Worm (Caenorhabditis elegans) whole organism, L2 larva: Measurements from ENCODE around the gene C34F6.1.
A peak's percentile ranks its signal among the peaks of the same experiment; 100 is the strongest.

Experiments
- C34F6.9 ChIP-seq: fragments of 150-350 bp; optimal IDR thresholded peaks from 2 replicates; lab custom pipeline; 2014; ENCODE audit warnings: missing biosample characterization, missing genetic modification characterization
- R02D3.7 ChIP-seq: fragments of 150-350 bp; optimal IDR thresholded peaks from 2 replicates; lab custom pipeline; 2014; ENCODE audit warnings: missing biosample characterization, missing genetic modification characterization
- Y55F3AM.14 ChIP-seq: fragments of 200-800 bp; sonication (Bioruptor generic); optimal IDR thresholded peaks from 2 replicates; lab custom pipeline; 2018; ENCODE audit warnings: mild to moderate bottlenecking, missing genetic modification characterization, missing compliant biosample characterization
- ZK546.5 ChIP-seq: sonication (generic microtip); optimal IDR thresholded peaks from 2 replicates; lab custom pipeline; 2017; ENCODE audit warnings: missing biosample characterization, missing genetic modification characterization
- aly-2 ChIP-seq: fragments of 150-350 bp; optimal IDR thresholded peaks from 2 replicates; lab custom pipeline; 2014; ENCODE audit warnings: missing biosample characterization, missing genetic modification characterization
- ama-1 ChIP-seq: fragments of 150-350 bp; optimal IDR thresholded peaks from 2 replicates; lab custom pipeline; 2018; ENCODE audit warnings: inconsistent platforms
- blmp-1 ChIP-seq: sonication (generic microtip); optimal IDR thresholded peaks from 2 replicates; lab custom pipeline; 2017; ENCODE audit warnings: missing genetic modification characterization, mild to moderate bottlenecking, missing compliant biosample characterization, antibody characterized with exemption, moderate library complexity; ENCODE audit not compliant: insufficient read depth
- ceh-16 ChIP-seq: fragments of 150-350 bp; optimal IDR thresholded peaks from 2 replicates; lab custom pipeline; 2014; ENCODE audit warnings: missing biosample characterization, missing genetic modification characterization
- ceh-82 ChIP-seq: fragments of 150-350 bp; optimal IDR thresholded peaks from 2 replicates; lab custom pipeline; 2014; ENCODE audit warnings: missing biosample characterization, missing genetic modification characterization
- crh-2 ChIP-seq: sonication (generic microtip); optimal IDR thresholded peaks from 2 replicates; lab custom pipeline; 2017; ENCODE audit warnings: missing biosample characterization, missing genetic modification characterization
- dmd-4 ChIP-seq: sonication (generic microtip); optimal IDR thresholded peaks from 2 replicates; lab custom pipeline; 2017; ENCODE audit warnings: missing biosample characterization, missing genetic modification characterization
- egl-27 ChIP-seq: sonication (generic microtip); optimal IDR thresholded peaks from 3 replicates; lab custom pipeline; 2017; ENCODE audit warnings: missing biosample characterization, missing genetic modification reagents, missing genetic modification characterization
- elt-1 ChIP-seq: fragments of 150-350 bp; optimal IDR thresholded peaks from 2 replicates; lab custom pipeline; 2014; ENCODE audit warnings: missing biosample characterization, missing genetic modification characterization
- elt-3 ChIP-seq: sonication (generic microtip); optimal IDR thresholded peaks from 2 replicates; lab custom pipeline; 2017; ENCODE audit warnings: missing biosample characterization, missing genetic modification characterization
- fos-1 ChIP-seq: fragments of 150-350 bp; optimal IDR thresholded peaks from 2 replicates; lab custom pipeline; 2014; ENCODE audit warnings: missing biosample characterization, missing genetic modification characterization
- gmeb-1 ChIP-seq: fragments of 150-350 bp; optimal IDR thresholded peaks from 2 replicates; lab custom pipeline; 2014; ENCODE audit warnings: missing biosample characterization, missing genetic modification characterization
- lin-11 ChIP-seq: fragments of 150-350 bp; sonication (generic microtip); optimal IDR thresholded peaks from 2 replicates; lab custom pipeline; 2014; ENCODE audit warnings: missing biosample characterization, missing genetic modification characterization, inconsistent platforms, mixed read lengths
- lin-13 ChIP-seq: fragments of 150-350 bp; optimal IDR thresholded peaks from 2 replicates; lab custom pipeline; 2014; ENCODE audit warnings: missing biosample characterization, missing genetic modification reagents, missing genetic modification characterization
- lsy-2 ChIP-seq, 2 experiments: fragments of 150-350 bp in 1 of 2; sonication (generic microtip) in 1 of 2; optimal IDR thresholded peaks; 2 replicates each; lab custom pipeline; 2014 to 2017; ENCODE audit warnings: missing biosample characterization in 2 of 2, missing genetic modification characterization in 2 of 2
- mab-5 ChIP-seq: fragments of 150-350 bp; optimal IDR thresholded peaks from 2 replicates; lab custom pipeline; 2014; ENCODE audit warnings: missing biosample characterization, missing genetic modification characterization
- mbf-1 ChIP-seq: sonication (generic microtip); optimal IDR thresholded peaks from 2 replicates; lab custom pipeline; 2017; ENCODE audit warnings: missing biosample characterization, missing genetic modification characterization
- mdl-1 ChIP-seq, 2 experiments: fragments of 150-350 bp in 1 of 2; sonication (generic microtip) in 1 of 2; optimal IDR thresholded peaks; 2 replicates each; lab custom pipeline; 2017; ENCODE audit warnings: missing biosample characterization in 2 of 2, missing genetic modification characterization in 2 of 2
- nhr-11 ChIP-seq: fragments of 150-350 bp; optimal IDR thresholded peaks from 2 replicates; lab custom pipeline; 2014; ENCODE audit warnings: missing biosample characterization, missing genetic modification characterization
- nhr-12 ChIP-seq: fragments of 150-350 bp; optimal IDR thresholded peaks from 2 replicates; lab custom pipeline; 2014; ENCODE audit warnings: missing biosample characterization, missing genetic modification characterization
- nhr-129 ChIP-seq: fragments of 150-350 bp; optimal IDR thresholded peaks from 2 replicates; lab custom pipeline; 2014; ENCODE audit warnings: missing biosample characterization, missing genetic modification characterization
- nhr-21 ChIP-seq: fragments of 150-350 bp; optimal IDR thresholded peaks from 2 replicates; lab custom pipeline; 2014; ENCODE audit warnings: missing biosample characterization, missing genetic modification characterization
- nhr-23 ChIP-seq: fragments of 150-350 bp; optimal IDR thresholded peaks from 2 replicates; lab custom pipeline; 2014; ENCODE audit warnings: missing biosample characterization, missing genetic modification reagents, missing genetic modification characterization
- nhr-237 ChIP-seq: fragments of 150-350 bp; optimal IDR thresholded peaks from 2 replicates; lab custom pipeline; 2014; ENCODE audit warnings: missing biosample characterization, missing genetic modification characterization
- nhr-25 ChIP-seq: fragments of 150-350 bp; sonication (generic microtip); optimal IDR thresholded peaks from 3 replicates; lab custom pipeline; 2014; ENCODE audit warnings: missing biosample characterization, missing genetic modification characterization
- nhr-6 ChIP-seq: fragments of 150-350 bp; optimal IDR thresholded peaks from 2 replicates; lab custom pipeline; 2014; ENCODE audit warnings: missing biosample characterization, missing genetic modification characterization
- nhr-77 ChIP-seq: fragments of 150-350 bp; optimal IDR thresholded peaks from 2 replicates; lab custom pipeline; 2014; ENCODE audit warnings: missing biosample characterization, missing genetic modification characterization
- peb-1 ChIP-seq: fragments of 150-350 bp; optimal IDR thresholded peaks from 2 replicates; lab custom pipeline; 2014; ENCODE audit warnings: missing biosample characterization, missing genetic modification characterization
- sem-4 ChIP-seq: fragments of 150-350 bp; optimal IDR thresholded peaks from 2 replicates; lab custom pipeline; 2014; ENCODE audit warnings: missing biosample characterization, missing genetic modification reagents, missing genetic modification characterization
- skn-1 ChIP-seq: sonication (generic microtip); optimal IDR thresholded peaks from 2 replicates; lab custom pipeline; 2017; ENCODE audit warnings: missing biosample characterization, missing genetic modification characterization
- sma-3 ChIP-seq: sonication (generic microtip); optimal IDR thresholded peaks from 2 replicates; lab custom pipeline; 2016; ENCODE audit warnings: missing genetic modification reagents, missing genetic modification characterization, missing compliant biosample characterization
- sma-9 ChIP-seq, 2 experiments: fragments of 150-350 bp in 1 of 2; sonication (generic microtip) in 1 of 2; optimal IDR thresholded peaks; 2 replicates each; lab custom pipeline; 2014 to 2016; ENCODE audit warnings: missing genetic modification characterization in 2 of 2, mild to moderate bottlenecking in 1 of 2, missing biosample characterization in 1 of 2, missing compliant biosample characterization in 1 of 2, missing genetic modification reagents in 1 of 2, moderate library complexity in 1 of 2
- snpc-4 ChIP-seq: fragments of 150-350 bp; optimal IDR thresholded peaks from 2 replicates; lab custom pipeline; 2014; ENCODE audit warnings: missing biosample characterization, missing genetic modification characterization
- unc-39 ChIP-seq: fragments of 150-350 bp; optimal IDR thresholded peaks from 2 replicates; lab custom pipeline; 2014; ENCODE audit warnings: missing biosample characterization, missing genetic modification characterization
- unc-55 ChIP-seq: fragments of 150-350 bp; sonication (generic microtip); optimal IDR thresholded peaks from 3 replicates; lab custom pipeline; 2014; ENCODE audit warnings: missing biosample characterization, missing genetic modification reagents, missing genetic modification characterization
- unc-62 ChIP-seq: fragments of 150-350 bp; optimal IDR thresholded peaks from 2 replicates; lab custom pipeline; 2014; ENCODE audit warnings: missing biosample characterization, missing genetic modification reagents, missing genetic modification characterization
- zag-1 ChIP-seq: fragments of 150-350 bp; optimal IDR thresholded peaks from 2 replicates; lab custom pipeline; 2014; ENCODE audit warnings: missing biosample characterization, missing genetic modification characterization
- ztf-11 ChIP-seq: sonication (generic microtip); optimal IDR thresholded peaks from 2 replicates; lab custom pipeline; 2017; ENCODE audit warnings: missing biosample characterization, missing genetic modification characterization
- ztf-4 ChIP-seq: fragments of 150-350 bp; optimal IDR thresholded peaks from 2 replicates; lab custom pipeline; 2014; ENCODE audit warnings: missing biosample characterization, missing genetic modification characterization

Gene C34F6.1

ce11 chrX:11196741-11197140 lies at the start of gene C34F6.1:
Gene C34F6.1, minus strand, starts transcription at chrX:11196841.
- TF ChIP-seq mdl-1 (tag; optimal IDR thresholded peaks at IDR 0.05; lab: Kevin White, UChicago) (no peak), Y55F3AM.14 (GFP tag; lab: Kevin White, UChicago) (no peak), fos-1 (no peak), unc-55 (no peak), ceh-82 (tag; lab: Kevin White, UChicago) (no peak), gmeb-1 (no peak), zag-1 (no peak), peb-1 (tag; lab: Kevin White, UChicago) (no peak), aly-2 (tag; lab: Kevin White, UChicago) (no peak), blmp-1 (tag; lab: Kevin White, UChicago) (no peak), ztf-11 (tag; lab: Kevin White, UChicago) (no peak), unc-62 (GFP tag; lab: Kevin White, UChicago) (no peak), lin-11 (tag; lab: Kevin White, UChicago) (no peak), crh-2 (no peak), unc-39 (tag; lab: Kevin White, UChicago) (no peak)
- TF ChIP-seq, all 48 proteins: peak for 0

DNA sequence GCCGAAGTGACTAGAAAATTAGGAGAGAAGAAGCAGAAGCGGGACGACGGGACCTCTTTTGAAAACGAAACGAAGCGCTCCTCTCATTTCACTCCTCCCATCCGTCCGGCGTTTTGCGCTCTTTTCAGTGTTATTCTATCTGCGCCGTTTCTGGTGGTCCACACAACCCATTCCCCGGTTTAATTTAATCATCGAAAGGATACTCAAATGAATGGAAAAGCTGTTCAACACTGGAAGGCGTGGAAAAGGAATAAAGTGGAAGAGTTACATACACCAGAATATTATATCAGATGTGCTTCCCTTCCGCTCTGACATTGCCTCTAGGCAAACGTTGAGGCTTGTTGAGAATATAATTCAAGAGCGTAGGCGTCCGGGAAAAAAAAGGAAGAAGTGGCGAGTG lies 48.4 kb upstream of the C34F6.1 start:
- no peak for TF ChIP-seq nhr-12 (tag; lab: Kevin White, UChicago)
- no peak for TF ChIP-seq nhr-129 (tag; lab: Kevin White, UChicago)
- no peak for TF ChIP-seq unc-39 (tag; lab: Kevin White, UChicago)
- no peak for TF ChIP-seq elt-1 (tag; lab: Kevin White, UChicago)
- TF ChIP-seq nhr-25 (tag; lab: Kevin White, UChicago): no peak
- no peak for TF ChIP-seq ceh-82 (tag; lab: Kevin White, UChicago)
- TF ChIP-seq mbf-1 (tag; lab: Kevin White, UChicago): no peak
- TF ChIP-seq fos-1: no peak
- no peak for TF ChIP-seq dmd-4 (tag; lab: Kevin White, UChicago)
- no peak for TF ChIP-seq ztf-11 (tag; lab: Kevin White, UChicago)
- TF ChIP-seq skn-1 (tag; lab: Kevin White, UChicago): no peak
- no peak for TF ChIP-seq lin-11 (tag; lab: Kevin White, UChicago)
- TF ChIP-seq ztf-4 (tag; lab: Kevin White, UChicago): no peak
- TF ChIP-seq nhr-11: no peak

DNA sequence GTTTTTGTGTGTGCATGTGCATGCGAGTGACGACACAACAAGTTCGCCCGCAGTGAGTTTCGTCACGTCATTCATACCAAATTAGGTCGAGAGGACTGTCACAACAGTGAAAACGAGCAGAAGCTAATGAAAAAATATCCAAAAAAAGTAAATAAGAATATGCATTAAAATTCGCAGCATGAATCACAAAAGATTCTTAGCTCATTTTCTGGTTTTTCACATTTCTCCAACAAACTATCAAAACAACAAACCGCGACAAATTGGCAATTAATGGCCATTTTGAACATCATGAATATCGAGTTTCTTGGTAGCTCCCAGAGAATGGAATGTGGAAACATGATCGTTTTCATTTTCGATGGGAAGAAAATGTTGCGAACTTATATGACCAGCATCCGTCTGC lies 47.0 kb upstream of the C34F6.1 start:
- TF ChIP-seq fos-1: no peak
- TF ChIP-seq nhr-77 (tag; lab: Kevin White, UChicago): no peak
- TF ChIP-seq nhr-21 (tag; lab: Kevin White, UChicago): no peak
- TF ChIP-seq elt-3 (tag; lab: Kevin White, UChicago): no peak
- no peak for TF ChIP-seq mab-5
- no peak for TF ChIP-seq ceh-16 (tag; lab: Kevin White, UChicago)
- TF ChIP-seq unc-55: no peak
- TF ChIP-seq gmeb-1: no peak
- no peak for TF ChIP-seq mdl-1 (tag; optimal IDR thresholded peaks at IDR 0.05; lab: Kevin White, UChicago)
- no peak for TF ChIP-seq nhr-129 (tag; lab: Kevin White, UChicago)
- no peak for TF ChIP-seq nhr-6 (tag; lab: Kevin White, UChicago)
- no peak for TF ChIP-seq lin-13 (GFP tag; lab: Kevin White, UChicago)
- TF ChIP-seq sma-9 (GFP tag; optimal IDR thresholded peaks at IDR 0.05; lab: Kevin White, UChicago): peak; percentile 7
- no peak for TF ChIP-seq sma-9 (tag; optimal IDR thresholded peaks at IDR 0.05; lab: Kevin White, UChicago)
- no peak for TF ChIP-seq lin-11 (tag; lab: Kevin White, UChicago)
- TF ChIP-seq zag-1: peak; percentile 24
- no peak for TF ChIP-seq peb-1 (tag; lab: Kevin White, UChicago)
- TF ChIP-seq nhr-11: no peak

DNA sequence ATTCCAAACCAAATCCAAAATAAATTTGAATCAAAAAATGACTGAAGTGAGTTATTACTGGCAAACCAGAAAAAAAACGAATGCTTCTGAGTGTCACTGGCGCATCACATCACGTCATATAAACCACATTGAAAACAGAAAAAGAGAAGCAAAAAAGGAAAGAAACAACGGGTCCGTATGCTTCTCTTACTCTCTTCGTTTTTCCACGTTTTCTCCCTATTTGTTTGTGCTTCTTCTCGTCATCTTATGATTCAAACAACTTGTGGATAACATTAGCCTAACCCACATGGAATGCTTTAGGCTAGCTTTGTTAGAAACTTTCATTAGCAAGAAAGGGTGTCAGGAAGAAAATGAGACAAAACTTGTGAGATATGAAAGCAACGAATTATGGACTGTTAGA lies 44.8 kb upstream of the C34F6.1 start:
- TF ChIP-seq unc-55 (peak; percentile 77), ztf-4 (tag; lab: Kevin White, UChicago) (peak; percentile 8), ZK546.5 (no peak), sem-4 (tag; lab: Kevin White, UChicago) (no peak), ceh-82 (tag; lab: Kevin White, UChicago) (no peak), nhr-77 (tag; lab: Kevin White, UChicago) (no peak), aly-2 (tag; lab: Kevin White, UChicago) (no peak), skn-1 (tag; lab: Kevin White, UChicago) (no peak), lin-13 (GFP tag; lab: Kevin White, UChicago) (no peak), unc-39 (tag; lab: Kevin White, UChicago) (no peak), R02D3.7 (tag; lab: Kevin White, UChicago) (no peak), mbf-1 (tag; lab: Kevin White, UChicago) (no peak), egl-27 (no peak), Y55F3AM.14 (GFP tag; lab: Kevin White, UChicago) (no peak), ceh-16 (tag; lab: Kevin White, UChicago) (no peak), nhr-21 (tag; lab: Kevin White, UChicago) (no peak), nhr-237 (tag; lab: Kevin White, UChicago) (no peak), gmeb-1 (no peak), zag-1 (peak; percentile 65), crh-2 (peak; percentile 53), mab-5 (no peak), elt-1 (tag; lab: Kevin White, UChicago) (no peak), snpc-4 (tag; lab: Kevin White, UChicago) (no peak), nhr-23 (tag; lab: Kevin White, UChicago) (no peak), nhr-25 (tag; lab: Kevin White, UChicago) (no peak), blmp-1 (tag; lab: Kevin White, UChicago) (no peak), nhr-12 (tag; lab: Kevin White, UChicago) (no peak), C34F6.9 (tag; lab: Kevin White, UChicago) (peak; percentile 57), sma-3 (GFP tag; lab: Kevin White, UChicago) (no peak), lsy-2 (tag; optimal IDR thresholded peaks at IDR 0.05; lab: Kevin White, UChicago) (peak in 1 of 2 experiments; percentile 25), peb-1 (tag; lab: Kevin White, UChicago) (no peak), ama-1 (lab: Kevin White, UChicago) (no peak), lin-11 (tag; lab: Kevin White, UChicago) (no peak), mdl-1 (tag; optimal IDR thresholded peaks at IDR 0.05; lab: Kevin White, UChicago) (no peak)
